Worm (Caenorhabditis elegans): ENCODE data around the gene spdl-1.

spdl-1 gene

DNA sequence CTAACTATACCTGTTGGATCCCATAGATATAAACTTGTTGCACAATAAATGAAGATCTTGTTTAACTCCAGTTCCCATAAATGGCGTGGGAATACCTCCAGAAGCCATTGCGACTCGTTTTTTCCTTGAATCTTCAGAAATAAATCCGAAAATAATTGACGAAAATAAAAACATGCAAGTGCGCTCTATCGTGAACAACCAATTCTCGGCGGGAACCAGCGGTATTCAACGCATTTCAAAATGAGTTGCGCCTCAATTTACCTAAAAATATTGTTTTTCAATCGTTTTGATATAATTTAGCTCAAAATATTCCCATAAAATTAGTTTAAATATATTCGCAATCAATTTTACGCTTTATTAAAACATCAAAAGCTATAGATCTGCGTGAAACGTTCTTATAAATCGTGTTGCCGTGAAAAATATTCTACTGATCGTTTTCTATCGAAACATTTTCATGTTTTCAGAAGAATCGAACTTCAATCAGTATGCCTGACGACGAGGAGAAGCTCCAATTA, at the start of gene spdl-1, which contains the start of gene snpc-1.1:
Gene spdl-1 (plus strand): TSS at position 465 of the 515 bp plus-strand sequence.
Gene snpc-1.1 (minus strand): TSS at position 200 of the 515 bp plus-strand sequence.
- TF ChIP-seq F13H6.1 (tag; optimal IDR thresholded peaks at IDR 0.05) (no peak), lsy-2 (tag; optimal IDR thresholded peaks at IDR 0.05) (peak in 1 of 2 experiments; percentile 0), gmeb-1 (tag; optimal IDR thresholded peaks at IDR 0.05) (peak; percentile 50), nhr-11 (tag; optimal IDR thresholded peaks at IDR 0.05) (no peak), nhr-237 (tag; optimal IDR thresholded peaks at IDR 0.05) (no peak), sma-3 (GFP tag; optimal IDR thresholded peaks at IDR 0.05) (no peak), nhr-129 (tag; optimal IDR thresholded peaks at IDR 0.05) (peak; percentile 47), mdl-1 (tag; optimal IDR thresholded peaks at IDR 0.05) (no peak), ZK546.5 (tag; optimal IDR thresholded peaks at IDR 0.05) (no peak), C34F6.9 (tag; optimal IDR thresholded peaks at IDR 0.05) (peak; percentile 55), nhr-23 (tag; optimal IDR thresholded peaks at IDR 0.05) (no peak), sem-4 (tag; optimal IDR thresholded peaks at IDR 0.05) (no peak)

DNA sequence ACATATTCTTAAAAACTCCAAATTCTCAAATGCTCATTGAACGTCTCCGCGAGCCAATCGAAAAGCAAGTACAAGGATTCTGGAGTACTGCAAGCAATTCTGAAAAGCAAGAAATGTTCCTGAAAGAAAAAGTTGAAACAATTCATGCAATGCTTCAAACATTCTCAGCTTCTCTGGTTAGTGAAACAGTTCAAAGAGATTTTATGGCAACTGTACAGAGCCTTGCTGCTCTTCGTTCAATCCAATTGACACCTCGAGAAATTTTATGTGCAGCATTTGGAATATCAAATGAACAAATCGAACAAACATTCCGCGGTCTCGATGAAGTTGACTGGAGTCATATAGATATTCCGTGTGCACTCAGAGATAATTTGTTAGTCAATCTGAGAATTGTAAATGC, 44.6 kb upstream of the spdl-1 start:
- no peak for TF ChIP-seq crh-2 (tag; optimal IDR thresholded peaks at IDR 0.05)
- TF ChIP-seq nhr-23 (tag; optimal IDR thresholded peaks at IDR 0.05), result no peak
- TF ChIP-seq elt-3 (tag; optimal IDR thresholded peaks at IDR 0.05), result no peak
- no peak for TF ChIP-seq egl-27 (tag; optimal IDR thresholded peaks at IDR 0.05)
- TF ChIP-seq lin-39 (tag; optimal IDR thresholded peaks at IDR 0.05), result no peak
- TF ChIP-seq ZK546.5 (tag; optimal IDR thresholded peaks at IDR 0.05), result no peak
- TF ChIP-seq elt-1 (tag; optimal IDR thresholded peaks at IDR 0.05), result no peak
- TF ChIP-seq ztf-1 (GFP tag; conservative IDR thresholded peaks at IDR 0.05), result no peak
- TF ChIP-seq blmp-1 (tag; optimal IDR thresholded peaks at IDR 0.05; ENCODE audit: insufficient read depth), result no peak
- TF ChIP-seq alr-1 (tag; optimal IDR thresholded peaks at IDR 0.05), result no peak

DNA sequence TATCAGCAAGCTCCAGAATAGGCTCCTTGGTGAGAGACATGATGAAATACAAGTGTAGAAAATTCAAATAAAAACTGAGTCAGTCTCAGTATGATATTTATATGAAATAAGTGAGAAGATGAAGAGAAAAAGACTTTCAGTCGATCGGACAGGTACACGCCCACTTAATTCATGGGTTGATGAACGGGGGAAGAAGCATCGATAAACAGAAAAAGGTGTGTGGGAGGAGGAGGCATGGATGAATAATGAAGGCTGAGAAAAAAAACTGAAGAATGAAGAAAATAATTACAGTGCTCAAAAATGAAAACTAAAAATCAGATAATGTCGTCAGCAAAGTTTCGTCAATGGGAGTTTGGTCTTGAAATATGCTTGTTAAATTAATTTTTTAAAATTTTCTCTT, 27.9 kb upstream of the spdl-1 start, which contains the start of gene trx-1:
Gene trx-1 (minus strand): TSS at position 101 of the 400 bp plus-strand sequence.
- TF ChIP-seq elt-1 (tag; optimal IDR thresholded peaks at IDR 0.05) (no peak), F13H6.1 (tag; optimal IDR thresholded peaks at IDR 0.05) (no peak), ama-1 (optimal IDR thresholded peaks at IDR 0.05) (no peak), nhr-12 (tag; optimal IDR thresholded peaks at IDR 0.05) (no peak), Y55F3AM.14 (GFP tag; optimal IDR thresholded peaks at IDR 0.05) (no peak), fos-1 (tag; optimal IDR thresholded peaks at IDR 0.05) (no peak), snpc-4 (tag; optimal IDR thresholded peaks at IDR 0.05) (no peak), nhr-6 (tag; optimal IDR thresholded peaks at IDR 0.05) (no peak), ztf-1 (GFP tag; conservative IDR thresholded peaks at IDR 0.05) (no peak)

DNA sequence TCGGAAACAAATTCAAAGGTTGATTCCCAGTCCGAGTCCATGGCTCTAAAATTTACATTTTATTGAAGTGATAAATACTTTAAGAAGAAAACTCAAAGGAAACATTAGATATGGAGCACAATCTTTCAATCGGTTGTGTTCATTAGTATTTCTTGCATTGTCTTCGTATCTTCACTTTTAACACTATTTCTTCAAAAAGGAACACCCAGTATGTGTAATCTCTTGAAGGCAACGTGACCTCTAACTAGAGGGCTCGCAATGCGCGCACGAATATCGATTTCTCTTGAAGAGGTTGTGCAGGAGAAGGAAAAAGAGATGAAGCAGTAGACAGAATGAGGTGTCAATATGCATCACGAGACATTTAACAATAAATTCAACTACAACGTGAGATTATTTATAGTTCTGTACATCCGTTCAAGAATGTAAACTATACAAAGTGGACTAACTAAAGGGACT, 26.2 kb upstream of the spdl-1 start, which contains the start of the genes B0228.6 and B0228.1:
Gene B0228.6 (minus strand): TSS at position 51 of the 456 bp plus-strand sequence.
Gene B0228.1 (plus strand): TSS at position 228 of the 456 bp plus-strand sequence.
- TF ChIP-seq ztf-1 (GFP tag; conservative IDR thresholded peaks at IDR 0.05) (no peak), lsy-2 (tag; optimal IDR thresholded peaks at IDR 0.05) (peak in 1 of 2 experiments; percentile 38), ceh-16 (tag; optimal IDR thresholded peaks at IDR 0.05) (no peak), nhr-129 (tag; optimal IDR thresholded peaks at IDR 0.05) (no peak), C34F6.9 (tag; optimal IDR thresholded peaks at IDR 0.05) (peak; percentile 76), fos-1 (tag; optimal IDR thresholded peaks at IDR 0.05) (no peak), unc-39 (tag; optimal IDR thresholded peaks at IDR 0.05) (no peak), nhr-21 (tag; optimal IDR thresholded peaks at IDR 0.05) (no peak), ztf-4 (tag; optimal IDR thresholded peaks at IDR 0.05) (no peak), nhr-77 (tag; optimal IDR thresholded peaks at IDR 0.05) (no peak)

DNA sequence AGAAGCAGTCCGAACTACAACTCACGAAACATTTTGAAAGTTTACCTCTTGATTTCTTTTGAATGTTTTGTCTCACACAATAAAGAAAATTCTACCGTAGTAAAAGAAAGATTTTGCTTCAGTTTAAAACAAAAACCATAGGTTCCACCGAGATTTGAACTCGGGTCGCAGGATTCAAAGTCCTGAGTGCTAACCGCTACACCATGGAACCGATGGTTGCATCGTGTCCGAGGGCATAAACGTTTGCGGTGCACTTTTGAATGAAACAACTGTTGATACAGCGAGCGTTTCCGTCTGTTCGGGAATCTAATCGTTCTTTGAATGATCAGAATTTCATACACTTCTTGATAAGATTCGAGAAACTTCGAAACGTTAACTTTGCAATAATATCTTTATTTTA, 24.6 kb upstream of the spdl-1 start:
- TF ChIP-seq crh-2 (tag; optimal IDR thresholded peaks at IDR 0.05), result peak; percentile 88
- TF ChIP-seq lin-13 (GFP tag; optimal IDR thresholded peaks at IDR 0.05), result peak; percentile 52
- TF ChIP-seq lsy-2 (tag; optimal IDR thresholded peaks at IDR 0.05), result peak in 1 of 2 experiments; percentile 66
- TF ChIP-seq snpc-4 (tag; optimal IDR thresholded peaks at IDR 0.05), result no peak
- no peak for TF ChIP-seq ceh-16 (tag; optimal IDR thresholded peaks at IDR 0.05)
- peak; percentile 81 for TF ChIP-seq sma-3 (GFP tag; optimal IDR thresholded peaks at IDR 0.05)
- no peak for TF ChIP-seq nhr-11 (tag; optimal IDR thresholded peaks at IDR 0.05)
- no peak for TF ChIP-seq ceh-82 (tag; optimal IDR thresholded peaks at IDR 0.05)
- peak; percentile 4 for TF ChIP-seq F13H6.1 (tag; optimal IDR thresholded peaks at IDR 0.05)
- TF ChIP-seq nhr-237 (tag; optimal IDR thresholded peaks at IDR 0.05), result no peak
- peak; percentile 75 for TF ChIP-seq sma-9 (GFP tag; optimal IDR thresholded peaks at IDR 0.05)
- no peak for TF ChIP-seq sma-9 (tag; optimal IDR thresholded peaks at IDR 0.05)
- no peak for TF ChIP-seq skn-1 (tag; optimal IDR thresholded peaks at IDR 0.05)
- no peak for TF ChIP-seq zag-1 (tag; optimal IDR thresholded peaks at IDR 0.05)
- TF ChIP-seq nhr-25 (tag; optimal IDR thresholded peaks at IDR 0.05), result no peak
- no peak for TF ChIP-seq elt-3 (tag; optimal IDR thresholded peaks at IDR 0.05)
- peak; percentile 7 for TF ChIP-seq nhr-77 (tag; optimal IDR thresholded peaks at IDR 0.05)
- TF ChIP-seq aly-2 (tag; optimal IDR thresholded peaks at IDR 0.05), result no peak
- no peak for TF ChIP-seq unc-39 (tag; optimal IDR thresholded peaks at IDR 0.05)
- no peak for TF ChIP-seq mab-5 (tag; optimal IDR thresholded peaks at IDR 0.05)
- no peak for TF ChIP-seq nhr-6 (tag; optimal IDR thresholded peaks at IDR 0.05)
- no peak for TF ChIP-seq mdl-1 (tag; optimal IDR thresholded peaks at IDR 0.05)
- TF ChIP-seq egl-27 (tag; optimal IDR thresholded peaks at IDR 0.05), result peak; percentile 24
- TF ChIP-seq gmeb-1 (tag; optimal IDR thresholded peaks at IDR 0.05), result peak; percentile 69
- TF ChIP-seq lin-39 (tag; optimal IDR thresholded peaks at IDR 0.05), result no peak
- no peak for TF ChIP-seq mbf-1 (tag; optimal IDR thresholded peaks at IDR 0.05)
- TF ChIP-seq nhr-129 (tag; optimal IDR thresholded peaks at IDR 0.05), result peak; percentile 74
- TF ChIP-seq unc-62 (GFP tag; optimal IDR thresholded peaks at IDR 0.05), result no peak
- TF ChIP-seq nhr-12 (tag; optimal IDR thresholded peaks at IDR 0.05), result no peak
- no peak for TF ChIP-seq sem-4 (tag; optimal IDR thresholded peaks at IDR 0.05)
- TF ChIP-seq ama-1 (optimal IDR thresholded peaks at IDR 0.05), result peak; percentile 38
